Worm (Caenorhabditis elegans): ENCODE data around the gene R09D1.13.

DNA sequence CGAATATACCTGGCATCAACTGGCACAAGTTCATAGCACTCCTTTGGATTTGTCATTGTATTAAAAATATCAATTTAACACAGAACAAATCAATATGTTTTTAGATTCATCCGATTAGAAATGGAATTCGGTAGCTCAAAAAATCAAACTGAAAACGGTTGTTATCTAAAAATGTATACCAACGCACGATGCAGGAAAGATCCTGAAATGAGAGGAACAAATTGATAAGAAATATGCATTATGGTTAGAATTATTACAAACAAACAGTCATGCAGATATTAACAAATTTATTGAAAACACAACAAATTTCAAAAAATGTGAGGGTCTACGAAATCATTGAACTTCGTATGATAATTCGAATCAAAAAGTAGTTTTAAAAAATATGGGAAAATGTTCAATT is 24.8 kb upstream of the R09D1.13 start, which contains the start of gene T19H5.6:
- TF ChIP-seq gmeb-1 (tag; optimal IDR thresholded peaks at IDR 0.05) (no peak), elt-3 (tag; optimal IDR thresholded peaks at IDR 0.05) (no peak), fos-1 (tag; optimal IDR thresholded peaks at IDR 0.05) (peak; percentile 59), mbf-1 (tag; optimal IDR thresholded peaks at IDR 0.05) (no peak), ama-1 (optimal IDR thresholded peaks at IDR 0.05) (no peak), nhr-21 (tag; optimal IDR thresholded peaks at IDR 0.05) (no peak), sem-4 (tag; optimal IDR thresholded peaks at IDR 0.05) (no peak), unc-62 (GFP tag; optimal IDR thresholded peaks at IDR 0.05) (no peak), snpc-4 (tag; optimal IDR thresholded peaks at IDR 0.05) (no peak), ceh-16 (tag; optimal IDR thresholded peaks at IDR 0.05) (no peak), nhr-77 (tag; optimal IDR thresholded peaks at IDR 0.05) (no peak), mdl-1 (tag; optimal IDR thresholded peaks at IDR 0.05) (no peak), nhr-11 (tag; optimal IDR thresholded peaks at IDR 0.05) (no peak)

All from whole organism, L2 larva.